Worm (Caenorhabditis elegans) whole organism, young adult: ENCODE measurements around the gene VB0395L.1.

Source experiments
- C17E4.6 ChIP-seq: fragments of 200-800 bp; sonication (Bioruptor generic); IDR thresholded peaks from 2 replicates; pipeline ENCODE4 v1.3.6; 2022; ENCODE audit warnings: missing genetic modification reagents, missing genetic modification characterization, missing compliant biosample characterization
- F37B4.10 ChIP-seq: fragments of 200-800 bp; sonication (Bioruptor generic); IDR thresholded peaks from 2 replicates; pipeline ENCODE4 v1.3.6; 2022; ENCODE audit warnings: missing genetic modification characterization, missing compliant biosample characterization
- F52B5.7 ChIP-seq: sonication (generic microtip); optimal IDR thresholded peaks from 2 replicates; lab custom pipeline; 2016; ENCODE audit warnings: mild to moderate bottlenecking, missing genetic modification characterization, missing compliant biosample characterization
- F55B11.4 ChIP-seq: sonication (generic microtip); optimal IDR thresholded peaks from 2 replicates; lab custom pipeline; 2016; ENCODE audit warnings: missing compliant biosample characterization, missing genetic modification characterization, borderline replicate concordance; ENCODE audit not compliant: insufficient read depth
- Y53F4B.3 ChIP-seq: fragments of 200-800 bp; sonication (Bioruptor generic); IDR thresholded peaks from 2 replicates; pipeline ENCODE4 v1.3.6; 2022; ENCODE audit warnings: missing genetic modification reagents, missing genetic modification characterization, missing compliant biosample characterization
- Y67H2A.10 ChIP-seq: fragments of 200-800 bp; sonication (Bioruptor generic); conservative IDR thresholded peaks from 2 replicates; pipeline ENCODE4 v1.3.6; 2022; ENCODE audit warnings: missing genetic modification reagents, missing genetic modification characterization, missing compliant biosample characterization
- Y79H2A.3 ChIP-seq: fragments of 200-800 bp; sonication (Bioruptor generic); conservative IDR thresholded peaks from 2 replicates; pipeline ENCODE4 v1.3.6; 2022; ENCODE audit warnings: missing genetic modification reagents, missing genetic modification characterization, missing compliant biosample characterization
- Y95B8A.8 ChIP-seq: fragments of 200-800 bp; sonication (Bioruptor generic); IDR thresholded peaks from 2 replicates; pipeline ENCODE4 v1.3.6; 2022; ENCODE audit warnings: missing genetic modification reagents, missing genetic modification characterization, missing compliant biosample characterization
- akir-1 ChIP-seq: fragments of 200-800 bp; sonication (Bioruptor generic); optimal IDR thresholded peaks from 2 replicates; lab custom pipeline; 2018; ENCODE audit warnings: mild to moderate bottlenecking, missing genetic modification characterization, moderate library complexity, missing compliant biosample characterization
- aptf-3 ChIP-seq: fragments of 200-800 bp; sonication (Bioruptor generic); IDR thresholded peaks from 2 replicates; pipeline ENCODE4 v1.3.6; 2022; ENCODE audit warnings: missing genetic modification characterization, missing compliant biosample characterization
- attf-3 ChIP-seq: fragments of 200-800 bp; sonication (Bioruptor generic); conservative IDR thresholded peaks from 2 replicates; pipeline ENCODE4 v1.3.6; 2022; ENCODE audit warnings: missing genetic modification reagents, missing genetic modification characterization, missing compliant biosample characterization
- attf-5 ChIP-seq: fragments of 200-800 bp; sonication (Bioruptor generic); optimal IDR thresholded peaks from 2 replicates; lab custom pipeline; 2018; ENCODE audit warnings: mild to moderate bottlenecking, missing genetic modification characterization, missing compliant biosample characterization
- attf-6 ChIP-seq: fragments of 200-800 bp; sonication (Bioruptor generic); IDR thresholded peaks from 2 replicates; pipeline ENCODE4 v1.3.6; 2022; ENCODE audit warnings: missing genetic modification reagents, missing genetic modification characterization, missing compliant biosample characterization
- bed-1 ChIP-seq: fragments of 200-800 bp; sonication (Bioruptor generic); IDR thresholded peaks from 2 replicates; pipeline ENCODE4 v1.3.6; 2022; ENCODE audit warnings: missing genetic modification reagents, missing genetic modification characterization, missing compliant biosample characterization
- cebp-2 ChIP-seq: fragments of 200-800 bp; sonication (Bioruptor generic); IDR thresholded peaks from 2 replicates; pipeline ENCODE4 v1.3.6; 2022; ENCODE audit warnings: missing genetic modification characterization, missing compliant biosample characterization
- ceh-58 ChIP-seq: fragments of 200-800 bp; sonication (Bioruptor generic); IDR thresholded peaks from 2 replicates; pipeline ENCODE4 v1.3.6; 2022; ENCODE audit warnings: missing genetic modification characterization, missing compliant biosample characterization
- ceh-91 ChIP-seq: fragments of 200-800 bp; sonication (Bioruptor generic); IDR thresholded peaks from 2 replicates; pipeline ENCODE4 v1.3.6; 2022; ENCODE audit warnings: missing genetic modification reagents, missing genetic modification characterization, missing compliant biosample characterization
- chd-7 ChIP-seq: sonication (generic microtip); optimal IDR thresholded peaks from 2 replicates; lab custom pipeline; 2016; ENCODE audit warnings: mild to moderate bottlenecking, missing genetic modification characterization, moderate library complexity, missing compliant biosample characterization
- dox-1 ChIP-seq: fragments of 200-800 bp; sonication (Bioruptor generic); IDR thresholded peaks from 2 replicates; pipeline ENCODE4 v1.3.6; 2022; ENCODE audit warnings: missing genetic modification reagents, missing genetic modification characterization, missing compliant biosample characterization
- efl-1 ChIP-seq: fragments of 150-350 bp; optimal IDR thresholded peaks from 2 replicates; lab custom pipeline; 2014; ENCODE audit warnings: missing biosample characterization, missing genetic modification reagents, missing genetic modification characterization
- egrh-3 ChIP-seq: fragments of 200-800 bp; sonication (Bioruptor generic); IDR thresholded peaks from 2 replicates; pipeline ENCODE4 v1.3.6; 2022; ENCODE audit warnings: missing genetic modification reagents, missing genetic modification characterization, missing compliant biosample characterization
- fkh-3 ChIP-seq: sonication (generic microtip); optimal IDR thresholded peaks from 2 replicates; lab custom pipeline; 2016; ENCODE audit warnings: mild to moderate bottlenecking, missing genetic modification characterization, missing compliant biosample characterization
- him-1 ChIP-seq: sonication (generic microtip); optimal IDR thresholded peaks from 2 replicates; lab custom pipeline; 2016; ENCODE audit warnings: missing genotype, missing genetic modification reagents, missing genetic modification characterization, missing compliant biosample characterization
- hmg-1.2 ChIP-seq: fragments of 200-800 bp; sonication (Bioruptor generic); IDR thresholded peaks from 2 replicates; pipeline ENCODE4 v1.3.6; 2022; ENCODE audit warnings: missing genetic modification reagents, missing genetic modification characterization, missing compliant biosample characterization
- hrde-1 ChIP-seq: sonication (generic microtip); optimal IDR thresholded peaks from 2 replicates; lab custom pipeline; 2016; ENCODE audit warnings: missing genetic modification characterization, mild to moderate bottlenecking, missing compliant biosample characterization, moderate library complexity, missing genotype, missing genetic modification reagents, borderline replicate concordance
- hsf-1 ChIP-seq: fragments of 200-800 bp; sonication (Bioruptor generic); IDR thresholded peaks from 2 replicates; pipeline ENCODE4 v1.3.6; 2022; ENCODE audit warnings: missing genetic modification reagents, missing genetic modification characterization, missing compliant biosample characterization
- let-526 ChIP-seq: fragments of 200-800 bp; sonication (Bioruptor generic); IDR thresholded peaks from 2 replicates; pipeline ENCODE4 v1.3.6; 2022; ENCODE audit warnings: missing genetic modification reagents, missing genetic modification characterization, missing compliant biosample characterization
- let-607 ChIP-seq, 2 experiments: fragments of 200-800 bp in 1 of 2; sonication (Bioruptor generic) in 1 of 2; sonication (generic microtip) in 1 of 2; optimal IDR thresholded peaks; 2 replicates each; lab custom pipeline; 2016 to 2018; ENCODE audit warnings: mild to moderate bottlenecking in 2 of 2, missing compliant biosample characterization in 2 of 2, missing genetic modification characterization in 2 of 2, moderate library complexity in 2 of 2, missing genotype in 1 of 2
- lin-26 ChIP-seq: fragments of 200-800 bp; sonication (Bioruptor generic); IDR thresholded peaks from 2 replicates; pipeline ENCODE4 v1.3.6; 2022; ENCODE audit warnings: missing genetic modification reagents, missing genetic modification characterization, missing compliant biosample characterization
- lin-40 ChIP-seq: sonication (generic microtip); optimal IDR thresholded peaks from 2 replicates; lab custom pipeline; 2016; ENCODE audit warnings: missing genetic modification characterization, mild to moderate bottlenecking, missing compliant biosample characterization, missing genotype, missing genetic modification reagents
- lir-1 ChIP-seq: fragments of 200-800 bp; sonication (Bioruptor generic); conservative IDR thresholded peaks from 2 replicates; pipeline ENCODE4 v1.3.6; 2022; ENCODE audit warnings: missing genetic modification reagents, missing genetic modification characterization, missing compliant biosample characterization
- lsl-1 ChIP-seq: fragments of 200-800 bp; sonication (Bioruptor generic); optimal IDR thresholded peaks from 2 replicates; lab custom pipeline; 2018; ENCODE audit warnings: mild to moderate bottlenecking, missing genetic modification characterization, moderate library complexity, missing compliant biosample characterization
- madf-10 ChIP-seq: sonication (generic microtip); optimal IDR thresholded peaks from 2 replicates; lab custom pipeline; 2016; ENCODE audit warnings: mild to moderate bottlenecking, missing genetic modification characterization, missing compliant biosample characterization
- madf-6 ChIP-seq: fragments of 200-800 bp; sonication (Bioruptor generic); IDR thresholded peaks from 2 replicates; pipeline ENCODE4 v1.3.6; 2022; ENCODE audit warnings: missing genetic modification reagents, missing genetic modification characterization, missing compliant biosample characterization
- mcd-1 ChIP-seq: fragments of 200-800 bp; sonication (Bioruptor generic); IDR thresholded peaks from 2 replicates; pipeline ENCODE4 v1.3.6; 2022; ENCODE audit warnings: missing genetic modification reagents, missing genetic modification characterization, missing compliant biosample characterization
- nfya-2 ChIP-seq: fragments of 200-800 bp; sonication (Bioruptor generic); IDR thresholded peaks from 2 replicates; pipeline ENCODE4 v1.3.6; 2022; ENCODE audit warnings: missing genetic modification reagents, missing genetic modification characterization, missing compliant biosample characterization
- nfyb-1 ChIP-seq: fragments of 200-800 bp; sonication (Bioruptor generic); IDR thresholded peaks from 2 replicates; pipeline ENCODE4 v1.3.6; 2022; ENCODE audit warnings: missing genetic modification reagents, missing genetic modification characterization, missing compliant biosample characterization
- nhr-120 ChIP-seq: fragments of 200-800 bp; sonication (Bioruptor generic); IDR thresholded peaks from 2 replicates; pipeline ENCODE4 v1.3.6; 2022; ENCODE audit warnings: missing genetic modification characterization, missing compliant biosample characterization
- nhr-80 ChIP-seq: sonication (generic microtip); optimal IDR thresholded peaks from 2 replicates; lab custom pipeline; 2016; ENCODE audit warnings: missing genetic modification characterization, missing compliant biosample characterization
- rpc-1 ChIP-seq, 2 experiments: fragments of 150-350 bp in 1 of 2; sonication (generic microtip) in 1 of 2; optimal IDR thresholded peaks; 2 replicates each; lab custom pipeline; 2014 to 2018; ENCODE audit warnings: missing biosample characterization in 1 of 2, missing genetic modification characterization in 1 of 2, missing genetic modification reagents in 1 of 2, missing genotype in 1 of 2
- snpc-1.1 ChIP-seq: sonication (generic microtip); optimal IDR thresholded peaks from 2 replicates; lab custom pipeline; 2017; ENCODE audit warnings: missing genetic modification characterization, mild to moderate bottlenecking, missing compliant biosample characterization, antibody characterized with exemption, moderate library complexity, missing genotype, missing genetic modification reagents; ENCODE audit not compliant: insufficient read depth
- snpc-3.4 ChIP-seq: sonication (generic microtip); optimal IDR thresholded peaks from 2 replicates; lab custom pipeline; 2017; ENCODE audit warnings: missing genetic modification characterization, mild to moderate bottlenecking, missing compliant biosample characterization, antibody characterized with exemption, moderate library complexity, missing genotype, missing genetic modification reagents
- sptf-2 ChIP-seq: fragments of 200-800 bp; sonication (Bioruptor generic); optimal IDR thresholded peaks from 2 replicates; lab custom pipeline; 2018; ENCODE audit warnings: mild to moderate bottlenecking, missing genetic modification characterization, missing compliant biosample characterization
- tbp1 ChIP-seq: fragments of 200-800 bp; sonication (Bioruptor generic); optimal IDR thresholded peaks from 2 replicates; lab custom pipeline; 2018; ENCODE audit warnings: mild to moderate bottlenecking, missing genetic modification characterization, missing compliant biosample characterization
- tlf-1 ChIP-seq: fragments of 200-800 bp; sonication (Bioruptor generic); optimal IDR thresholded peaks from 2 replicates; lab custom pipeline; 2018; ENCODE audit warnings: mild to moderate bottlenecking, missing genetic modification characterization, missing compliant biosample characterization
- unc-130 ChIP-seq: sonication (generic microtip); optimal IDR thresholded peaks from 2 replicates; lab custom pipeline; 2016; ENCODE audit warnings: missing genetic modification reagents, missing genetic modification characterization, missing compliant biosample characterization
- xnd-1 ChIP-seq: sonication (generic microtip); optimal IDR thresholded peaks from 2 replicates; lab custom pipeline; 2016; ENCODE audit warnings: missing genotype, missing genetic modification reagents, missing genetic modification characterization, missing compliant biosample characterization
- ztf-26 ChIP-seq: sonication (generic microtip); optimal IDR thresholded peaks from 2 replicates; lab custom pipeline; 2017; ENCODE audit warnings: missing genetic modification characterization, missing compliant biosample characterization
- ztf-6 ChIP-seq: fragments of 200-800 bp; sonication (Bioruptor generic); IDR thresholded peaks from 2 replicates; pipeline ENCODE4 v1.3.6; 2022; ENCODE audit warnings: missing genetic modification reagents, missing genetic modification characterization, missing compliant biosample characterization

VB0395L.1 gene

ce11 chrX:16040207-16040716 lies 23.5 kb upstream of the VB0395L.1 start, which contains the start of gene B0395.3 (continued):
- TF ChIP-seq rpc-1 (optimal IDR thresholded peaks at IDR 0.05; lab: Kevin White, UChicago), result no peak
- no peak for TF ChIP-seq rpc-1 (tag; optimal IDR thresholded peaks at IDR 0.05; lab: Kevin White, UChicago)
- peak; percentile 60 for TF ChIP-seq lin-26 (GFP tag; lab: Robert Waterston, UW)
- peak; percentile 31 for TF ChIP-seq tbp1 (GFP tag; lab: Kevin White, UChicago)
- TF ChIP-seq snpc-3.4 (tag; lab: Kevin White, UChicago), result no peak
- TF ChIP-seq mcd-1 (GFP tag; lab: Robert Waterston, UW), result peak; percentile 49
- peak; percentile 62 for TF ChIP-seq dox-1
- no peak for TF ChIP-seq bed-1 (GFP tag; lab: Robert Waterston, UW)
- no peak for TF ChIP-seq nfyb-1
- TF ChIP-seq attf-3 (GFP tag; lab: Robert Waterston, UW), result no peak
- no peak for TF ChIP-seq xnd-1 (tag; lab: Kevin White, UChicago)
- TF ChIP-seq nfya-2 (GFP tag; lab: Robert Waterston, UW), result no peak
- no peak for TF ChIP-seq snpc-1.1 (tag; lab: Kevin White, UChicago)
- peak; percentile 30 for TF ChIP-seq ztf-26 (tag; lab: Kevin White, UChicago)
- TF ChIP-seq hrde-1 (tag; lab: Kevin White, UChicago), result no peak
- no peak for TF ChIP-seq fkh-3 (tag; lab: Kevin White, UChicago)
- peak; percentile 87 for TF ChIP-seq egrh-3 (GFP tag; lab: Robert Waterston, UW)
- no peak for TF ChIP-seq efl-1 (GFP tag; lab: Kevin White, UChicago)
- TF ChIP-seq F55B11.4 (tag; lab: Kevin White, UChicago), result no peak
- no peak for TF ChIP-seq Y67H2A.10 (GFP tag; lab: Robert Waterston, UW)
- TF ChIP-seq him-1 (tag; lab: Kevin White, UChicago), result no peak
- TF ChIP-seq unc-130 (GFP tag; lab: Kevin White, UChicago), result no peak
- TF ChIP-seq madf-10 (tag; lab: Kevin White, UChicago), result peak; percentile 7
- no peak for TF ChIP-seq let-526
- TF ChIP-seq ceh-58 (GFP tag; lab: Robert Waterston, UW), result no peak
- peak; percentile 5 for TF ChIP-seq chd-7 (tag; lab: Kevin White, UChicago)
- TF ChIP-seq cebp-2, result no peak
- no peak for TF ChIP-seq F37B4.10 (GFP tag; lab: Robert Waterston, UW)
- TF ChIP-seq ztf-6 (GFP tag; lab: Robert Waterston, UW), result no peak
- TF ChIP-seq akir-1, result no peak
- TF ChIP-seq nhr-80 (tag; lab: Kevin White, UChicago), result peak; percentile 66
- no peak for TF ChIP-seq sptf-2 (GFP tag; lab: Kevin White, UChicago)
- TF ChIP-seq nhr-120, result no peak
- no peak for TF ChIP-seq aptf-3 (GFP tag; lab: Robert Waterston, UW)
- no peak for TF ChIP-seq ceh-91 (GFP tag; lab: Robert Waterston, UW)
- TF ChIP-seq madf-6 (GFP tag; lab: Robert Waterston, UW), result no peak
- no peak for TF ChIP-seq lir-1 (GFP tag; lab: Robert Waterston, UW)
- no peak for TF ChIP-seq Y53F4B.3 (GFP tag; lab: Robert Waterston, UW)
- no peak for TF ChIP-seq hsf-1 (GFP tag; lab: Robert Waterston, UW)
- TF ChIP-seq Y79H2A.3 (GFP tag; lab: Robert Waterston, UW), result no peak
- TF ChIP-seq lsl-1 (GFP tag; lab: Kevin White, UChicago), result no peak
- no peak for TF ChIP-seq let-607 (tag; optimal IDR thresholded peaks at IDR 0.05; lab: Kevin White, UChicago)
- TF ChIP-seq attf-6, result no peak
- TF ChIP-seq C17E4.6, result no peak
- no peak for TF ChIP-seq F52B5.7 (tag; lab: Kevin White, UChicago)
- TF ChIP-seq hmg-1.2 (GFP tag; lab: Robert Waterston, UW), result peak; percentile 37; the same call in 1 of the 2 replicates
- TF ChIP-seq Y95B8A.8, result no peak
- no peak for TF ChIP-seq tlf-1
- peak; percentile 2 for TF ChIP-seq lin-40 (tag; lab: Kevin White, UChicago)
- TF ChIP-seq attf-5 (GFP tag; lab: Kevin White, UChicago), result peak; percentile 51
